Worm (Caenorhabditis elegans) whole organism, mixed stage, embryonic: ENCODE results near the gene nmgp-1.

Source experiments
- M03D4.4 ChIP-seq: sonication (generic microtip); optimal IDR thresholded peaks from 2 replicates; lab custom pipeline; 2017; ENCODE audit warnings: mild to moderate bottlenecking, missing genetic modification characterization, missing compliant biosample characterization
- bed-3 ChIP-seq: fragments of 200-800 bp; sonication (Bioruptor generic); optimal IDR thresholded peaks from 3 replicates; lab custom pipeline; 2018; ENCODE audit warnings: mild to moderate bottlenecking, missing genetic modification characterization, moderate library complexity, missing compliant biosample characterization
- blmp-1 ChIP-seq: fragments of 150-350 bp; optimal IDR thresholded peaks from 2 replicates; lab custom pipeline; 2014; ENCODE audit warnings: missing biosample characterization, missing genetic modification characterization
- ceh-39 ChIP-seq: fragments of 150-350 bp; optimal IDR thresholded peaks from 2 replicates; lab custom pipeline; 2014; ENCODE audit warnings: missing biosample characterization, missing genetic modification characterization
- ceh-43 ChIP-seq: fragments of 200-800 bp; sonication (Bioruptor generic); optimal IDR thresholded peaks from 2 replicates; lab custom pipeline; 2018; ENCODE audit warnings: mild to moderate bottlenecking, missing genetic modification characterization, moderate library complexity, missing compliant biosample characterization
- ceh-83 ChIP-seq: fragments of 200-800 bp; sonication (Bioruptor generic); optimal IDR thresholded peaks from 2 replicates; lab custom pipeline; 2018; ENCODE audit warnings: mild to moderate bottlenecking, missing genetic modification characterization, missing compliant biosample characterization
- ces-1 ChIP-seq: fragments of 150-350 bp; optimal IDR thresholded peaks from 2 replicates; lab custom pipeline; 2014; ENCODE audit warnings: missing biosample characterization, missing genetic modification reagents, missing genetic modification characterization
- cnd-1 ChIP-seq: fragments of 200-800 bp; sonication (Bioruptor generic); optimal IDR thresholded peaks from 2 replicates; lab custom pipeline; 2018; ENCODE audit warnings: mild to moderate bottlenecking, missing genetic modification characterization, missing compliant biosample characterization
- drap-1 ChIP-seq: fragments of 200-800 bp; sonication (Bioruptor generic); optimal IDR thresholded peaks from 3 replicates; lab custom pipeline; 2018; ENCODE audit warnings: mild to moderate bottlenecking, missing genetic modification characterization, missing compliant biosample characterization
- elt-1 ChIP-seq: sonication (generic microtip); optimal IDR thresholded peaks from 2 replicates; lab custom pipeline; 2017; ENCODE audit warnings: missing genetic modification characterization, mild to moderate bottlenecking, missing compliant biosample characterization, antibody characterized with exemption, moderate library complexity, borderline replicate concordance; ENCODE audit not compliant: insufficient read depth
- elt-3 ChIP-seq: fragments of 150-350 bp; optimal IDR thresholded peaks from 2 replicates; lab custom pipeline; 2014; ENCODE audit warnings: missing biosample characterization, missing genetic modification characterization
- flh-1 ChIP-seq: fragments of 200-800 bp; sonication (Bioruptor generic); optimal IDR thresholded peaks from 2 replicates; lab custom pipeline; 2018; ENCODE audit warnings: mild to moderate bottlenecking, missing genetic modification characterization, moderate library complexity, missing compliant biosample characterization
- ham-2 ChIP-seq: fragments of 200-800 bp; sonication (Bioruptor generic); optimal IDR thresholded peaks from 2 replicates; lab custom pipeline; 2018; ENCODE audit warnings: mild to moderate bottlenecking, missing genetic modification characterization, missing compliant biosample characterization
- hlh-1 ChIP-seq: fragments of 150-350 bp; optimal IDR thresholded peaks from 2 replicates; lab custom pipeline; 2014; ENCODE audit warnings: missing biosample characterization, missing genetic modification reagents, missing genetic modification characterization
- lin-13 ChIP-seq: fragments of 150-350 bp; optimal IDR thresholded peaks from 2 replicates; lab custom pipeline; 2014; ENCODE audit warnings: missing biosample characterization, missing genetic modification characterization
- lsy-2 ChIP-seq: fragments of 150-350 bp; optimal IDR thresholded peaks from 2 replicates; lab custom pipeline; 2014; ENCODE audit warnings: missing biosample characterization, missing genetic modification characterization
- mab-5 ChIP-seq: fragments of 150-350 bp; optimal IDR thresholded peaks from 2 replicates; lab custom pipeline; 2014; ENCODE audit warnings: missing biosample characterization, missing genetic modification characterization
- mls-2 ChIP-seq: sonication (generic microtip); optimal IDR thresholded peaks from 2 replicates; lab custom pipeline; 2016; ENCODE audit warnings: mild to moderate bottlenecking, missing genetic modification characterization, moderate library complexity, missing compliant biosample characterization
- nhr-28 ChIP-seq: fragments of 150-350 bp; optimal IDR thresholded peaks from 2 replicates; lab custom pipeline; 2014; ENCODE audit warnings: missing biosample characterization, missing genetic modification characterization
- nhr-76 ChIP-seq: sonication (generic microtip); optimal IDR thresholded peaks from 2 replicates; lab custom pipeline; 2017; ENCODE audit warnings: missing biosample characterization, missing genetic modification characterization
- pha-4 ChIP-seq: fragments of 150-350 bp; optimal IDR thresholded peaks from 2 replicates; lab custom pipeline; 2018; ENCODE audit warnings: missing biosample characterization, missing genetic modification reagents, missing genetic modification characterization
- sem-2 ChIP-seq: fragments of 200-800 bp; sonication (Bioruptor generic); optimal IDR thresholded peaks from 2 replicates; lab custom pipeline; 2018; ENCODE audit warnings: mild to moderate bottlenecking, missing genetic modification characterization, missing compliant biosample characterization
- snpc-4 ChIP-seq: fragments of 150-350 bp; optimal IDR thresholded peaks from 2 replicates; lab custom pipeline; 2014; ENCODE audit warnings: missing biosample characterization, missing genetic modification characterization
- sptf-1 ChIP-seq: sonication (generic microtip); optimal IDR thresholded peaks from 2 replicates; lab custom pipeline; 2017; ENCODE audit warnings: mild to moderate bottlenecking, missing genetic modification characterization, moderate library complexity, missing compliant biosample characterization
- tbx-8 ChIP-seq: fragments of 200-800 bp; sonication (Bioruptor generic); optimal IDR thresholded peaks from 2 replicates; lab custom pipeline; 2018; ENCODE audit warnings: mild to moderate bottlenecking, missing genetic modification characterization, moderate library complexity, missing compliant biosample characterization
- unc-120 ChIP-seq: sonication (generic microtip); optimal IDR thresholded peaks from 2 replicates; lab custom pipeline; 2017; ENCODE audit warnings: missing genetic modification characterization, missing compliant biosample characterization; ENCODE audit not compliant: poor library complexity, severe bottlenecking
- unc-62 ChIP-seq: fragments of 150-350 bp; optimal IDR thresholded peaks from 2 replicates; lab custom pipeline; 2014; ENCODE audit warnings: missing biosample characterization, missing genetic modification reagents, missing genetic modification characterization
- zip-8 ChIP-seq: fragments of 150-350 bp; optimal IDR thresholded peaks from 2 replicates; lab custom pipeline; 2014; ENCODE audit warnings: missing biosample characterization, missing genetic modification characterization
- ztf-11 ChIP-seq: fragments of 150-350 bp; optimal IDR thresholded peaks from 2 replicates; lab custom pipeline; 2014; ENCODE audit warnings: missing biosample characterization, missing genetic modification characterization

The nmgp-1 gene

ce11 chrII:6230116-6230515, 30.5 kb upstream of the nmgp-1 start:
- no peak for TF ChIP-seq ceh-83 (GFP tag; lab: Kevin White, UChicago)
- no peak for TF ChIP-seq sem-2 (GFP tag; lab: Kevin White, UChicago)

ce11 chrII:6235432-6236092, 25.1 kb upstream of the nmgp-1 start, which contains the start of gene T24H7.9:
Gene T24H7.9, minus strand, starts transcription at chrII:6235505.
- TF ChIP-seq nhr-76 (tag; lab: Kevin White, UChicago) (no peak), sem-2 (GFP tag; lab: Kevin White, UChicago) (no peak), ceh-43 (GFP tag; lab: Kevin White, UChicago) (no peak), ces-1 (no peak), cnd-1 (tag; lab: Kevin White, UChicago) (no peak), M03D4.4 (tag; lab: Kevin White, UChicago) (no peak), elt-3 (tag; lab: Kevin White, UChicago) (no peak), mls-2 (tag; lab: Kevin White, UChicago) (no peak), drap-1 (no peak), ceh-83 (GFP tag; lab: Kevin White, UChicago) (no peak), mab-5 (tag; lab: Kevin White, UChicago) (no peak), elt-1 (tag; lab: Kevin White, UChicago) (no peak), nhr-28 (tag; lab: Kevin White, UChicago) (no peak)
- TF ChIP-seq, all 35 proteins: peak for 0

ce11 chrII:6236093-6236945, 24.3 kb upstream of the nmgp-1 start:
- TF ChIP-seq hlh-1 (tag; lab: Kevin White, UChicago) (peak; percentile 4), mab-5 (tag; lab: Kevin White, UChicago) (no peak), unc-120 (tag; lab: Kevin White, UChicago) (peak; percentile 24)

ce11 chrII:6241758-6242157, 18.9 kb upstream of the nmgp-1 start, which contains the start of gene T24H7.8:
Gene T24H7.8, plus strand, starts transcription at chrII:6242058.
- TF ChIP-seq bed-3 (no peak), flh-1 (no peak), unc-62 (no peak), tbx-8 (GFP tag; lab: Kevin White, UChicago) (no peak), zip-8 (no peak), ceh-83 (GFP tag; lab: Kevin White, UChicago) (no peak), ces-1 (no peak), ham-2 (no peak), ztf-11 (tag; lab: Kevin White, UChicago) (no peak), nhr-76 (tag; lab: Kevin White, UChicago) (no peak), unc-120 (tag; lab: Kevin White, UChicago) (no peak), cnd-1 (tag; lab: Kevin White, UChicago) (no peak), lsy-2 (tag; lab: Kevin White, UChicago) (no peak), pha-4 (tag; lab: Kevin White, UChicago) (no peak), ceh-43 (GFP tag; lab: Kevin White, UChicago) (no peak), blmp-1 (no peak)
- TF ChIP-seq, all 35 proteins: peak for 0

ce11 chrII:6244171-6244570, 16.5 kb upstream of the nmgp-1 start, which contains the start of gene tat-4:
Gene tat-4, minus strand, starts transcription at chrII:6244287.
- TF ChIP-seq elt-1 (tag; lab: Kevin White, UChicago) (no peak), elt-3 (tag; lab: Kevin White, UChicago) (no peak), flh-1 (no peak), zip-8 (no peak), ceh-39 (tag; lab: Kevin White, UChicago) (no peak), lin-13 (tag; lab: Kevin White, UChicago) (no peak), unc-62 (no peak), hlh-1 (tag; lab: Kevin White, UChicago) (no peak), mls-2 (tag; lab: Kevin White, UChicago) (no peak), ces-1 (no peak), ham-2 (no peak), nhr-76 (tag; lab: Kevin White, UChicago) (no peak), ceh-83 (GFP tag; lab: Kevin White, UChicago) (no peak), nhr-28 (tag; lab: Kevin White, UChicago) (no peak), drap-1 (no peak), snpc-4 (no peak), M03D4.4 (tag; lab: Kevin White, UChicago) (no peak), sptf-1 (no peak)
- TF ChIP-seq, all 35 proteins: peak for 0
